Worm (Caenorhabditis elegans): ENCODE results near the gene clec-124.

DNA sequence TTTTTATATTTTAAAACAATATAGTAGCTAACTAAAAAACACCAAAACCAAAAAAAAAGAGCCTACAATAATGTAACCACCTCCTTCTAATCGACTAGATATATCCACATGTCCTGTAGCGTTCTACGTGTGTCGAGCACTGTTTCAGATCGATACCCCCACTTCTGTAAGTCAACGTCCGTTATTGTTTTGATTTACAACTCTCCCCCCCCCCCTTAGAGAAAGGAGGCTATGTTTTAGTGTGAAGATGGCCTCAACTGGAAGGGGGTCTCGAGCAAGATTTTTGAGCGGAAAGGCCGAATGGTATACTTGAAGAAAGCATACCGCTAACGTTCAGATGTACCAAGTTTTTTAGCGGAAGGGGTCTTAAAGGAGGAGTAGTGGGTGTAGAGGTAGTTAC lies 28.2 kb downstream of the clec-124 start, which contains the start of gene F02E11.4:
- no peak for TF ChIP-seq zag-1 (tag; optimal IDR thresholded peaks at IDR 0.05)
- no peak for TF ChIP-seq fkh-10 (GFP tag; optimal IDR thresholded peaks at IDR 0.05)
- TF ChIP-seq ztf-11 (tag; optimal IDR thresholded peaks at IDR 0.05) = no peak
- no peak for TF ChIP-seq nhr-25 (tag; optimal IDR thresholded peaks at IDR 0.05)
- TF ChIP-seq ama-1 (optimal IDR thresholded peaks at IDR 0.05) = no peak
- no peak for TF ChIP-seq ceh-28 (tag; optimal IDR thresholded peaks at IDR 0.05)
- no peak for TF ChIP-seq snpc-4 (tag; optimal IDR thresholded peaks at IDR 0.05)
- TF ChIP-seq daf-12 (tag; optimal IDR thresholded peaks at IDR 0.05) = no peak
